Worm (Caenorhabditis elegans) whole organism, midembryonic: ENCODE data around the gene C01G5.7.

ENCODE experiments used
- T22C8.4 ChIP-seq: fragments of 200-800 bp; sonication (Bioruptor generic); IDR thresholded peaks from 2 replicates; pipeline ENCODE4 v1.3.6; 2022; ENCODE audit warnings: missing genetic modification characterization, missing compliant biosample characterization
- cog-1 ChIP-seq: sonication (generic microtip); optimal IDR thresholded peaks from 2 replicates; lab custom pipeline; 2016; ENCODE audit warnings: missing genetic modification characterization, missing compliant biosample characterization
- flt-1 ChIP-seq: fragments of 200-800 bp; sonication (Bioruptor generic); IDR thresholded peaks from 2 replicates; pipeline ENCODE4 v1.3.6; 2022; ENCODE audit warnings: missing genetic modification characterization, missing compliant biosample characterization
- ref-1 ChIP-seq: fragments of 200-800 bp; sonication (Bioruptor generic); conservative IDR thresholded peaks from 2 replicates; pipeline ENCODE4 v1.3.6; 2022; ENCODE audit warnings: missing genetic modification reagents, missing genetic modification characterization, missing compliant biosample characterization
- tab-1 ChIP-seq: fragments of 200-800 bp; sonication (Bioruptor generic); IDR thresholded peaks from 2 replicates; pipeline ENCODE4 v1.3.6; 2022; ENCODE audit warnings: missing genetic modification characterization, missing compliant biosample characterization

DNA sequence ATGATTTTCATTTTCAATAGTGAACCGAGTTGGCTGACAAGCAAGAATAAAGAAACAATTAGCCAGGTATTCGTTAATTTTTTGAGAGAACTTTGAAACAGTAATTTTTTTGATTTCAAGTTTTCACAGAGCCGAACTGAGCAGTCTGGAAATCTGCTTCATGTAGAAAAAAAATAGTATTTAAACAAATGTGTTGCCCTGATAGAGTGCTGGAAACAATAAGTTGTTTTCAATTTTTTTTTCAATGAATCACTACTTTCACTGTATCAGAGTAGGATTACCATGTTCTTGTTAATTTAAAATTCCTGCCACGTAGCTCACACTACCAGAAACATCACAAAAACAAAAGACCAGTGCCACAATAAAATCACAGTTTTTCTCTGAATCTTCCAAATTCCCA, 17.5 kb upstream of the C01G5.7 start:
- TF ChIP-seq flt-1 (GFP tag; lab: Robert Waterston, UW) (no peak), cog-1 (no peak), ref-1 (GFP tag; lab: Robert Waterston, UW) (no peak), T22C8.4 (no peak), tab-1 (GFP tag; lab: Robert Waterston, UW) (no peak)
